Fruit fly (Drosophila melanogaster) whole organism, embryonic: ENCODE measurements around the gene Rpp14b.

Experiments used
- Atf6 ChIP-seq: fragments of 200-800 bp; sonication (Bioruptor generic); IDR thresholded peaks from 2 replicates; pipeline ENCODE4 v1.3.6; 2022; ENCODE audit warnings: missing biosample characterization, missing genetic modification characterization
- Blimp-1 ChIP-seq: fragments of 200-800 bp; sonication (Bioruptor generic); optimal IDR thresholded peaks from 3 replicates; lab custom pipeline; 2018; ENCODE audit warnings: missing biosample characterization, missing genetic modification characterization, mild to moderate bottlenecking, moderate library complexity, missing genetic modification reagents
- C15 ChIP-seq: fragments of 200-800 bp; sonication (Bioruptor generic); IDR thresholded peaks from 3 replicates; pipeline ENCODE4 v1.3.6; 2022; ENCODE audit warnings: missing biosample characterization, missing genetic modification characterization
- CG11247 ChIP-seq: fragments of 200-800 bp; sonication (Bioruptor generic); IDR thresholded peaks from 2 replicates; pipeline ENCODE4 v1.3.6; 2022; ENCODE audit warnings: missing biosample characterization, missing genetic modification characterization
- CG11723 ChIP-seq: fragments of 200-800 bp; sonication (Bioruptor generic); optimal IDR thresholded peaks from 2 replicates; lab custom pipeline; 2017; ENCODE audit warnings: missing biosample characterization, mild to moderate bottlenecking, missing genetic modification characterization
- CG12071 ChIP-seq: fragments of 200-800 bp; sonication (Bioruptor generic); optimal IDR thresholded peaks from 3 replicates; lab custom pipeline; 2018; ENCODE audit warnings: missing biosample characterization, mild to moderate bottlenecking, missing genetic modification characterization
- CG12155 ChIP-seq: fragments of 200-800 bp; sonication (Bioruptor generic); optimal IDR thresholded peaks from 3 replicates; lab custom pipeline; 2016; ENCODE audit warnings: missing biosample characterization, missing genetic modification characterization
- CG12219 ChIP-seq: fragments of 200-800 bp; sonication (Bioruptor generic); optimal IDR thresholded peaks from 3 replicates; lab custom pipeline; 2018; ENCODE audit warnings: missing biosample characterization, mild to moderate bottlenecking, missing genetic modification characterization
- CG12769 ChIP-seq: fragments of 200-800 bp; sonication (Bioruptor generic); optimal IDR thresholded peaks from 2 replicates; lab custom pipeline; 2019; ENCODE audit warnings: missing biosample characterization, mild to moderate bottlenecking, missing genetic modification characterization, moderate library complexity
- CG13123 ChIP-seq: fragments of 200-800 bp; sonication (Bioruptor generic); optimal IDR thresholded peaks from 2 replicates; lab custom pipeline; 2016; ENCODE audit warnings: missing biosample characterization, missing genetic modification characterization
- CG13424 ChIP-seq: fragments of 200-800 bp; sonication (Bioruptor generic); optimal IDR thresholded peaks from 2 replicates; lab custom pipeline; 2019; ENCODE audit warnings: missing biosample characterization, mild to moderate bottlenecking, missing genetic modification characterization, moderate library complexity
- CG14050 ChIP-seq: fragments of 200-800 bp; sonication (Bioruptor generic); IDR thresholded peaks from 3 replicates; pipeline ENCODE4 v1.3.6; 2022; ENCODE audit warnings: missing biosample characterization, missing genetic modification characterization
- CG14860 ChIP-seq: fragments of 200-800 bp; sonication (Bioruptor generic); IDR thresholded peaks from 3 replicates; pipeline ENCODE4 v1.3.6; 2022; ENCODE audit warnings: missing biosample characterization, missing genetic modification characterization; ENCODE audit not compliant: partially characterized antibody
- CG15011 ChIP-seq: fragments of 200-800 bp; sonication (Bioruptor generic); optimal IDR thresholded peaks from 3 replicates; lab custom pipeline; 2018; ENCODE audit warnings: missing biosample characterization, mild to moderate bottlenecking, missing genetic modification characterization
- CG15696 ChIP-seq: fragments of 200-800 bp; sonication (Bioruptor generic); optimal IDR thresholded peaks from 2 replicates; lab custom pipeline; 2019; ENCODE audit warnings: missing biosample characterization, mild to moderate bottlenecking, missing genetic modification characterization, moderate library complexity
- CG1647 ChIP-seq: fragments of 200-800 bp; sonication (Bioruptor generic); optimal IDR thresholded peaks from 3 replicates; lab custom pipeline; 2016; ENCODE audit warnings: missing biosample characterization, missing genetic modification characterization
- CG17359 ChIP-seq: fragments of 200-800 bp; sonication (Bioruptor generic); optimal IDR thresholded peaks from 3 replicates; lab custom pipeline; 2018; ENCODE audit warnings: missing biosample characterization, mild to moderate bottlenecking, missing genetic modification characterization, moderate library complexity
- CG17385 ChIP-seq: fragments of 200-800 bp; sonication (Bioruptor generic); optimal IDR thresholded peaks from 3 replicates; lab custom pipeline; 2018; ENCODE audit warnings: missing biosample characterization, mild to moderate bottlenecking, missing genetic modification characterization
- CG1832 ChIP-seq: fragments of 200-800 bp; sonication (Bioruptor generic); optimal IDR thresholded peaks from 2 replicates; lab custom pipeline; 2017; ENCODE audit warnings: missing biosample characterization, mild to moderate bottlenecking, missing genetic modification characterization, inconsistent platforms
- CG18764 ChIP-seq: fragments of 200-800 bp; sonication (Bioruptor generic); optimal IDR thresholded peaks from 3 replicates; lab custom pipeline; 2016; ENCODE audit warnings: missing biosample characterization, missing genetic modification characterization
- CG30403 ChIP-seq: fragments of 200-800 bp; sonication (Bioruptor generic); optimal IDR thresholded peaks from 3 replicates; lab custom pipeline; 2016; ENCODE audit warnings: missing biosample characterization, missing genetic modification characterization
- CG31441 ChIP-seq: fragments of 200-800 bp; sonication (Bioruptor generic); IDR thresholded peaks from 2 replicates; pipeline ENCODE4 v1.3.6; 2022; ENCODE audit warnings: missing biosample characterization, missing genetic modification characterization
- CG3838 ChIP-seq: fragments of 200-800 bp; sonication (Bioruptor generic); optimal IDR thresholded peaks from 3 replicates; lab custom pipeline; 2016; ENCODE audit warnings: missing biosample characterization, missing genetic modification characterization
- CG4424 ChIP-seq: fragments of 200-800 bp; sonication (Bioruptor generic); optimal IDR thresholded peaks from 3 replicates; lab custom pipeline; 2016; ENCODE audit warnings: missing biosample characterization, missing genetic modification characterization
- CG6765 ChIP-seq: fragments of 200-800 bp; sonication (Bioruptor generic); optimal IDR thresholded peaks from 3 replicates; lab custom pipeline; 2017; ENCODE audit warnings: missing biosample characterization, mild to moderate bottlenecking, missing genetic modification characterization
- CG8924 ChIP-seq: fragments of 200-800 bp; optimal IDR thresholded peaks from 3 replicates; lab custom pipeline; 2019; ENCODE audit warnings: missing biosample characterization, mild to moderate bottlenecking, missing genetic modification characterization, moderate library complexity
- CG9817 ChIP-seq: fragments of 200-800 bp; sonication (Bioruptor generic); optimal IDR thresholded peaks from 2 replicates; lab custom pipeline; 2018; ENCODE audit warnings: missing biosample characterization, mild to moderate bottlenecking, missing genetic modification characterization, moderate library complexity
- CoRest ChIP-seq: fragments of 200-800 bp; sonication (Bioruptor generic); optimal IDR thresholded peaks from 3 replicates; lab custom pipeline; 2018; ENCODE audit warnings: missing biosample characterization, mild to moderate bottlenecking, missing genetic modification characterization, moderate library complexity
- Doc2 ChIP-seq: fragments of 200-800 bp; sonication (Bioruptor generic); IDR thresholded peaks from 2 replicates; pipeline ENCODE4 v1.3.6; 2022; ENCODE audit warnings: missing biosample characterization, missing genetic modification characterization
- Fer1 ChIP-seq: fragments of 200-800 bp; sonication (Bioruptor generic); optimal IDR thresholded peaks from 2 replicates; lab custom pipeline; 2017; ENCODE audit warnings: missing biosample characterization, mild to moderate bottlenecking, missing genetic modification characterization
- Jarid2 ChIP-seq: fragments of 200-800 bp; sonication (Bioruptor generic); optimal IDR thresholded peaks from 3 replicates; lab custom pipeline; 2017; ENCODE audit warnings: mild to moderate bottlenecking, missing biosample characterization, missing genetic modification reagents, missing genetic modification characterization
- Six4 ChIP-seq: fragments of 200-800 bp; sonication (Bioruptor generic); optimal IDR thresholded peaks from 2 replicates; lab custom pipeline; 2016; ENCODE audit warnings: missing biosample characterization, missing genetic modification characterization
- az2 ChIP-seq: fragments of 200-800 bp; sonication (Bioruptor generic); optimal IDR thresholded peaks from 3 replicates; lab custom pipeline; 2016; ENCODE audit warnings: missing biosample characterization, missing genetic modification characterization
- bigmax ChIP-seq: fragments of 200-800 bp; sonication (Bioruptor generic); optimal IDR thresholded peaks from 2 replicates; lab custom pipeline; 2018; ENCODE audit warnings: missing biosample characterization, mild to moderate bottlenecking, missing genetic modification characterization
- br ChIP-seq: fragments of >200 bp; optimal IDR thresholded peaks from 2 replicates; lab custom pipeline; 2017
- chm ChIP-seq: fragments of 200-800 bp; sonication (Bioruptor generic); IDR thresholded peaks from 2 replicates; pipeline ENCODE4 v1.3.6; 2022; ENCODE audit warnings: missing biosample characterization, missing genetic modification characterization
- dan ChIP-seq: fragments of 200-800 bp; sonication (Bioruptor generic); IDR thresholded peaks from 2 replicates; pipeline ENCODE4 v1.3.6; 2022; ENCODE audit warnings: missing biosample characterization, missing genetic modification characterization
- ewg ChIP-seq: fragments of 200-800 bp; sonication (Bioruptor generic); optimal IDR thresholded peaks from 3 replicates; lab custom pipeline; 2017; ENCODE audit warnings: mild to moderate bottlenecking, missing biosample characterization, missing genetic modification reagents, missing genetic modification characterization
- hb ChIP-seq: fragments of 200-800 bp; sonication (Bioruptor generic); IDR thresholded peaks from 3 replicates; pipeline ENCODE4 v1.3.6; 2022; ENCODE audit warnings: missing biosample characterization, missing genetic modification characterization; ENCODE audit not compliant: partially characterized antibody
- kah ChIP-seq: fragments of 200-800 bp; sonication (Bioruptor generic); optimal IDR thresholded peaks from 2 replicates; lab custom pipeline; 2018; ENCODE audit warnings: missing biosample characterization, mild to moderate bottlenecking, missing genetic modification characterization
- lbe ChIP-seq: fragments of 200-800 bp; sonication (Bioruptor generic); optimal IDR thresholded peaks from 2 replicates; lab custom pipeline; 2016; ENCODE audit warnings: missing biosample characterization, mild to moderate bottlenecking, missing genetic modification characterization
- maf-S ChIP-seq: fragments of 200-800 bp; sonication (Bioruptor generic); optimal IDR thresholded peaks from 2 replicates; lab custom pipeline; 2016; ENCODE audit warnings: missing biosample characterization, missing genetic modification characterization
- prd ChIP-seq, 3 experiments: fragments of >200 bp in 2 of 3; fragments of 200-800 bp in 1 of 3; sonication (Bioruptor generic) in 1 of 3; optimal IDR thresholded peaks in 2 of 3; IDR thresholded peaks in 1 of 3; 2 replicates in 2 of 3; 3 replicates in 1 of 3; pipeline versions ENCODE4 v1.3.6 to Lab custom; 2017 to 2022; ENCODE audit warnings: missing biosample characterization in 1 of 3, missing genetic modification characterization in 1 of 3
- pzg ChIP-seq: fragments of 200-800 bp; sonication (Bioruptor generic); optimal IDR thresholded peaks from 3 replicates; lab custom pipeline; 2018; ENCODE audit warnings: missing biosample characterization, mild to moderate bottlenecking, missing genetic modification characterization, moderate library complexity
- repo ChIP-seq: fragments of 200-800 bp; sonication (Bioruptor generic); optimal IDR thresholded peaks from 2 replicates; lab custom pipeline; 2016; ENCODE audit warnings: missing biosample characterization, missing genetic modification characterization
- sc ChIP-seq, 3 experiments: fragments of >200 bp in 2 of 3; fragments of 200-800 bp in 1 of 3; sonication (Bioruptor generic) in 1 of 3; optimal IDR thresholded peaks; 2 replicates in 2 of 3; 3 replicates in 1 of 3; lab custom pipeline; 2017; ENCODE audit warnings: mild to moderate bottlenecking in 1 of 3, missing biosample characterization in 1 of 3, missing genetic modification characterization in 1 of 3, missing genetic modification reagents in 1 of 3
- sd ChIP-seq: fragments of 200-800 bp; sonication (Bioruptor generic); optimal IDR thresholded peaks from 3 replicates; lab custom pipeline; 2018; ENCODE audit warnings: missing biosample characterization, mild to moderate bottlenecking, missing genetic modification characterization, moderate library complexity
- slbo ChIP-seq: fragments of 200-800 bp; sonication (Bioruptor generic); IDR thresholded peaks from 2 replicates; pipeline ENCODE4 v1.3.6; 2022; ENCODE audit warnings: missing biosample characterization, missing genetic modification characterization
- trh ChIP-seq: fragments of 200-800 bp; sonication (Bioruptor generic); optimal IDR thresholded peaks from 2 replicates; lab custom pipeline; 2016; ENCODE audit warnings: missing biosample characterization, missing genetic modification characterization

Gene Rpp14b

DNA sequence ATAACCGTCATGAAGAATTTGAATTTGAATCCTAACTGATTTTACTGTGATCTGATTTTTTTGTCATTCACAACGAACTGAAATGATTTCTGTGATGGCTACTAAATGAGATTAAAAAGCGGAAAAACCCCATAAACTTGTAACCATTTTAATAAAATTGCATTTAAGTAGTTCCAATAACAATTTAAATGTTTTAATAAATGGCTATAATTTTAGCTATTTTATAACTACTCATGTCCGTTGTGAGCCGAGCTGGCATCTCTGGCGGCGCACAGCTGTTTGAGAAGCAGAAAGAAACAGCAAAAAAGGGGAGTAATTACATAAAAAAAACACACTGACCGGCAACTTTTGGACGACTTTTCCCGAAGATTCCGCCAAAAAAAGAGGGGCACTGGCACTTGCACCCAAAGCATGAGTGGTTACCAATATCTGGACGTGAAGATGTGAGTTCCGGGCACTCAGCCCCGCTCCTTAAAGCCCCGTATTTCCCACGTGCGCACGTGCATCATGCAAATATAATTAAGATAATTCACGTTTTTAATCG, 907 bp downstream of the Rpp14b start, which contains the start of the genes CG7950 and Rpp14a (continued):
- TF ChIP-seq CG15696 (tag; lab: Kevin White, UChicago) (peak; percentile 74), CG1647 (GFP tag; lab: Kevin White, UChicago) (no peak), CG15011 (GFP tag; lab: Kevin White, UChicago) (no peak), CoRest (peak; percentile 81), Doc2 (GFP tag; lab: Robert Waterston, UW) (no peak), CG8924 (tag; lab: Kevin White, UChicago) (peak; percentile 65), chm (GFP tag; lab: Robert Waterston, UW) (peak; percentile 75), sd (tag; lab: Kevin White, UChicago) (peak; percentile 15), CG13123 (GFP tag; lab: Kevin White, UChicago) (peak; percentile 31), CG6765 (no peak), br (lab: Kevin White, UChicago) (no peak), CG9817 (tag; lab: Kevin White, UChicago) (peak; percentile 86), kah (GFP tag; lab: Kevin White, UChicago) (no peak), CG14860 (no peak), slbo (GFP tag; lab: Robert Waterston, UW) (peak; percentile 91), CG12155 (peak; percentile 80), az2 (GFP tag; lab: Kevin White, UChicago) (peak; percentile 85), Six4 (GFP tag; lab: Kevin White, UChicago) (peak; percentile 57), Jarid2 (GFP tag; lab: Kevin White, UChicago) (no peak), Fer1 (GFP tag; lab: Kevin White, UChicago) (peak; percentile 64), trh (GFP tag; lab: Kevin White, UChicago) (peak; percentile 64), maf-S (peak; percentile 74), CG4424 (GFP tag; lab: Kevin White, UChicago) (peak; percentile 73), CG18764 (GFP tag; lab: Kevin White, UChicago) (peak; percentile 51), dan (GFP tag; lab: Robert Waterston, UW) (no peak), CG12769 (tag; lab: Kevin White, UChicago) (peak; percentile 82), Atf6 (GFP tag; lab: Robert Waterston, UW) (peak; percentile 78), CG14050 (GFP tag; lab: Robert Waterston, UW) (peak; percentile 77), CG12071 (GFP tag; lab: Kevin White, UChicago) (peak; percentile 19), CG13424 (peak; percentile 86), CG1832 (GFP tag; lab: Kevin White, UChicago) (no peak), CG3838 (GFP tag; lab: Kevin White, UChicago) (peak; percentile 58), CG11723 (GFP tag; lab: Kevin White, UChicago) (peak; percentile 46), prd (optimal IDR thresholded peaks at IDR 0.05; lab: Kevin White, UChicago) (no peak), prd (GFP tag; IDR thresholded peaks at IDR 0.05; lab: Robert Waterston, UW) (peak; percentile 85), CG11247 (GFP tag; lab: Robert Waterston, UW) (peak; percentile 58), CG31441 (GFP tag; lab: Robert Waterston, UW) (peak; percentile 41; the same call in 1 of the 2 replicates), CG12219 (GFP tag; lab: Kevin White, UChicago) (peak; percentile 51), CG17385 (GFP tag; lab: Kevin White, UChicago) (peak; percentile 70), hb (no peak), pzg (GFP tag; lab: Kevin White, UChicago) (peak; percentile 58), C15 (GFP tag; lab: Robert Waterston, UW) (no peak), CG30403 (GFP tag; lab: Kevin White, UChicago) (peak; percentile 87), Blimp-1 (peak; percentile 65), bigmax (GFP tag; lab: Kevin White, UChicago) (no peak), repo (GFP tag; lab: Kevin White, UChicago) (peak; percentile 54), lbe (GFP tag; lab: Kevin White, UChicago) (peak; percentile 87), sc (optimal IDR thresholded peaks at IDR 0.05; lab: Kevin White, UChicago) (no peak), sc (GFP tag; optimal IDR thresholded peaks at IDR 0.05; lab: Kevin White, UChicago) (peak; percentile 2), CG17359 (tag; lab: Kevin White, UChicago) (peak; percentile 69), ewg (peak; percentile 48)
